Fruit fly (Drosophila melanogaster) whole organism, prepupa: Measurements from ENCODE around the gene CG32719.

Experiments
- Blimp-1 ChIP-seq: fragments of 200-800 bp; sonication (Bioruptor generic); optimal IDR thresholded peaks from 3 replicates; lab custom pipeline; 2017; ENCODE audit warnings: missing biosample characterization, missing genetic modification characterization, mild to moderate bottlenecking, moderate library complexity, missing genetic modification reagents
- CG10631 ChIP-seq: fragments of 200-800 bp; sonication (Bioruptor generic); optimal IDR thresholded peaks from 2 replicates; lab custom pipeline; 2016; ENCODE audit warnings: missing biosample characterization, missing genetic modification characterization
- CG11762 ChIP-seq: fragments of 200-800 bp; sonication (Bioruptor generic); optimal IDR thresholded peaks from 3 replicates; lab custom pipeline; 2016; ENCODE audit warnings: missing biosample characterization, missing genetic modification characterization; ENCODE audit not compliant: insufficient read depth
- CG11902 ChIP-seq: fragments of 200-800 bp; sonication (Bioruptor generic); optimal IDR thresholded peaks from 3 replicates; lab custom pipeline; 2016; ENCODE audit warnings: missing biosample characterization, missing genetic modification characterization
- CG15336 ChIP-seq: fragments of 200-800 bp; sonication (Bioruptor generic); IDR thresholded peaks from 2 replicates; pipeline ENCODE4 v1.3.6; 2022; ENCODE audit warnings: missing biosample characterization, missing genetic modification characterization
- CG16779 ChIP-seq: fragments of 200-800 bp; sonication (Bioruptor generic); optimal IDR thresholded peaks from 3 replicates; lab custom pipeline; 2017; ENCODE audit warnings: missing biosample characterization, mild to moderate bottlenecking, missing genetic modification characterization
- CG31627 ChIP-seq: fragments of 200-800 bp; sonication (Bioruptor generic); optimal IDR thresholded peaks from 3 replicates; lab custom pipeline; 2016; ENCODE audit warnings: missing biosample characterization, missing genetic modification characterization
- CG3919 ChIP-seq: fragments of 200-800 bp; sonication (Bioruptor generic); optimal IDR thresholded peaks from 3 replicates; lab custom pipeline; 2016; ENCODE audit warnings: missing biosample characterization, missing genetic modification characterization
- CG6163 ChIP-seq: fragments of 200-800 bp; sonication (Bioruptor generic); IDR thresholded peaks from 3 replicates; pipeline ENCODE4 v1.3.6; 2022; ENCODE audit warnings: missing biosample characterization, missing genetic modification characterization
- CG6792 ChIP-seq: fragments of 200-800 bp; sonication (Bioruptor generic); optimal IDR thresholded peaks from 3 replicates; lab custom pipeline; 2016; ENCODE audit warnings: missing biosample characterization, missing genetic modification characterization
- CG6808 ChIP-seq: fragments of 200-800 bp; sonication (Bioruptor generic); optimal IDR thresholded peaks from 3 replicates; lab custom pipeline; 2017; ENCODE audit warnings: missing biosample characterization, missing genetic modification characterization, mild to moderate bottlenecking, moderate library complexity, missing genetic modification reagents
- CG6854 ChIP-seq: fragments of 200-800 bp; sonication (Bioruptor generic); optimal IDR thresholded peaks from 2 replicates; lab custom pipeline; 2017; ENCODE audit warnings: missing biosample characterization, mild to moderate bottlenecking, missing genetic modification characterization
- CG7368 ChIP-seq: fragments of 200-800 bp; sonication (Bioruptor generic); optimal IDR thresholded peaks from 3 replicates; lab custom pipeline; 2016; ENCODE audit warnings: missing biosample characterization, missing genetic modification characterization
- CG8119 ChIP-seq: fragments of 200-800 bp; sonication (Bioruptor generic); IDR thresholded peaks from 3 replicates; pipeline ENCODE4 v1.3.6; 2022; ENCODE audit warnings: missing biosample characterization, missing genetic modification characterization
- CG8632 ChIP-seq: fragments of 200-800 bp; sonication (Bioruptor generic); optimal IDR thresholded peaks from 3 replicates; lab custom pipeline; 2016; ENCODE audit warnings: missing biosample characterization, missing genetic modification characterization
- Eip75B ChIP-seq: fragments of 200-800 bp; sonication (Bioruptor generic); optimal IDR thresholded peaks from 3 replicates; lab custom pipeline; 2016; ENCODE audit warnings: missing biosample characterization, missing genetic modification characterization
- Eip93F ChIP-seq: fragments of 200-800 bp; sonication (Bioruptor generic); optimal IDR thresholded peaks from 2 replicates; lab custom pipeline; 2016; ENCODE audit warnings: missing biosample characterization, mild to moderate bottlenecking, missing genetic modification characterization
- Ets96B ChIP-seq: fragments of 200-800 bp; optimal IDR thresholded peaks from 2 replicates; lab custom pipeline; 2019; ENCODE audit warnings: missing biosample characterization, mild to moderate bottlenecking, missing genetic modification characterization, moderate library complexity
- Hr38 ChIP-seq: sonication (Bioruptor generic); optimal IDR thresholded peaks from 2 replicates; lab custom pipeline; 2016; ENCODE audit warnings: missing biosample characterization, missing genetic modification characterization
- Lpt ChIP-seq: fragments of 200-800 bp; sonication (Bioruptor generic); optimal IDR thresholded peaks from 3 replicates; lab custom pipeline; 2016; ENCODE audit warnings: missing biosample characterization, missing genetic modification characterization
- Smox ChIP-seq: fragments of 200-800 bp; sonication (Bioruptor generic); optimal IDR thresholded peaks from 3 replicates; lab custom pipeline; 2016; ENCODE audit warnings: missing biosample characterization, missing genetic modification characterization
- Sox102F ChIP-seq: fragments of 200-800 bp; sonication (Bioruptor generic); optimal IDR thresholded peaks from 2 replicates; lab custom pipeline; 2016; ENCODE audit warnings: missing biosample characterization, mild to moderate bottlenecking, missing genetic modification characterization
- Sox14 ChIP-seq: fragments of 200-800 bp; sonication (Bioruptor generic); optimal IDR thresholded peaks from 3 replicates; lab custom pipeline; 2016; ENCODE audit warnings: missing biosample characterization, missing genetic modification characterization
- Sox15 ChIP-seq: fragments of 200-800 bp; sonication (Bioruptor generic); optimal IDR thresholded peaks from 3 replicates; lab custom pipeline; 2016; ENCODE audit warnings: missing biosample characterization, missing genetic modification characterization
- achi ChIP-seq: fragments of 200-800 bp; sonication (Bioruptor generic); optimal IDR thresholded peaks from 3 replicates; lab custom pipeline; 2016; ENCODE audit warnings: missing biosample characterization, missing genetic modification characterization
- acj6 ChIP-seq: fragments of 200-800 bp; sonication (Bioruptor generic); optimal IDR thresholded peaks from 3 replicates; lab custom pipeline; 2016; ENCODE audit warnings: missing biosample characterization, missing genetic modification characterization
- cyc ChIP-seq: fragments of 200-800 bp; sonication (Bioruptor generic); optimal IDR thresholded peaks from 3 replicates; lab custom pipeline; 2016; ENCODE audit warnings: missing biosample characterization, missing genetic modification characterization
- dac ChIP-seq: fragments of 200-800 bp; sonication (Bioruptor generic); optimal IDR thresholded peaks from 2 replicates; lab custom pipeline; 2017; ENCODE audit warnings: missing biosample characterization, mild to moderate bottlenecking, missing genetic modification characterization
- dsx ChIP-seq: fragments of 200-800 bp; optimal IDR thresholded peaks from 3 replicates; lab custom pipeline; 2019; ENCODE audit warnings: missing biosample characterization, mild to moderate bottlenecking, missing genetic modification characterization, moderate library complexity; ENCODE audit not compliant: poor library complexity, severe bottlenecking
- eg ChIP-seq: fragments of 200-800 bp; sonication (Bioruptor generic); IDR thresholded peaks from 3 replicates; pipeline ENCODE4 v1.3.6; 2022; ENCODE audit warnings: missing biosample characterization, missing genetic modification characterization
- esn ChIP-seq: fragments of 200-800 bp; sonication (Bioruptor generic); optimal IDR thresholded peaks from 2 replicates; lab custom pipeline; 2016; ENCODE audit warnings: missing biosample characterization, mild to moderate bottlenecking, missing genetic modification characterization, moderate library complexity
- fd59A ChIP-seq: fragments of 200-800 bp; sonication (Bioruptor generic); optimal IDR thresholded peaks from 2 replicates; lab custom pipeline; 2017; ENCODE audit warnings: missing biosample characterization, mild to moderate bottlenecking, missing genetic modification characterization, missing genetic modification reagents
- fd85E ChIP-seq: fragments of 200-800 bp; sonication (Bioruptor generic); optimal IDR thresholded peaks from 3 replicates; lab custom pipeline; 2016; ENCODE audit warnings: missing biosample characterization, missing genetic modification characterization
- fkh ChIP-seq: fragments of 200-800 bp; sonication (Bioruptor generic); optimal IDR thresholded peaks from 3 replicates; lab custom pipeline; 2017; ENCODE audit warnings: missing biosample characterization, mild to moderate bottlenecking, missing genetic modification characterization, moderate library complexity
- net ChIP-seq: fragments of 200-800 bp; sonication (Bioruptor generic); optimal IDR thresholded peaks from 3 replicates; lab custom pipeline; 2016; ENCODE audit warnings: missing biosample characterization, missing genetic modification characterization
- salr ChIP-seq, 2 experiments: fragments of 200-800 bp; sonication (Bioruptor generic); optimal IDR thresholded peaks; 3 replicates each; lab custom pipeline; 2016 to 2018; ENCODE audit warnings: missing biosample characterization in 2 of 2, missing genetic modification characterization in 2 of 2, mild to moderate bottlenecking in 1 of 2

Gene CG32719

DNA sequence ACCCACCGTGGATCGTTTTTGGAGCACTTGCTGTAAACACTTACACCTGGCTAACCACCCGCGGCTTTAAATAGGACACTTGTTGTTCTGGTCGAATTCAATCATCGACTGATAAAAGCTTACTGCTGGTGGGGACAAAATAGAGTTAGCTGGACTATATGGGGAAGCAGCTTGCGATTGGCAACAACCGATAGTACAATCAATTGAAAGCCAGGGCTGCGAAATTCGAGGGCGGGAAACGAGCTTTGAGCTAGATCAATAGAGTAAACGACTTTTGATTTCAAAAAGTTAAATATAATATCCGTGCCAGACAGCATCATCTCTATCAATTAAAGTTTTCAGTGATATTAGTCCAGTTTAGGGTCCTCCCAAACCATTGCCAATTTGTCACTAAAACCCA lies at the start of gene CG32719:
Gene CG32719, minus strand, starts transcription at position 101 of the 400 bp plus-strand sequence.
- no peak for TF ChIP-seq acj6 (GFP tag; lab: Kevin White, UChicago)
- no peak for TF ChIP-seq dsx (GFP tag; lab: Kevin White, UChicago)
- no peak for TF ChIP-seq CG16779 (tag; lab: Kevin White, UChicago)
- TF ChIP-seq Sox15, result no peak
- no peak for TF ChIP-seq CG7368 (GFP tag; lab: Kevin White, UChicago)
- no peak for TF ChIP-seq CG6163
- no peak for TF ChIP-seq esn (GFP tag; lab: Kevin White, UChicago)
- TF ChIP-seq Hr38 (GFP tag; lab: Kevin White, UChicago), result no peak
- TF ChIP-seq Lpt (GFP tag; lab: Kevin White, UChicago), result no peak
- no peak for TF ChIP-seq CG6808 (GFP tag; lab: Kevin White, UChicago)
- TF ChIP-seq fkh (GFP tag; lab: Kevin White, UChicago), result no peak

DNA sequence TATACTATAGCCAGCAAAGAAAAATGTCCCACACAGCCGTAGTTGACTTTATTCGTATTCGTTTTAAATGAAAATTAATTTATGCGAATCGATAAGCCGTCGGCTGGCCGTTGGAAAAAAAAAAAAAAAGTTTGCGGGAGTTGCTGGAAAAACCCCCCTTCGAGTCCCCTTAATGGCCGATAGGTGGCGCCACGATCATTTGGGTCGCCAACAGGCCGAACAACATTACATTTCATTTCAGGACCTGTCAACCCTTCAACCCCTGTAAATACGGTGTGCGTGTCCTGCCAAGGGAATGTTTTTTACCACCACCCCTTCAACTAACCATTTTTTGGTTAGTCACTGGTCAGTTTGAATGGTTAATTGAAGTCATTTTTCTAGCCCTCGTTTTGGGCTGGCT lies 45.3 kb upstream of the CG32719 start:
- TF ChIP-seq Sox102F (GFP tag; lab: Kevin White, UChicago), result no peak
- TF ChIP-seq acj6 (GFP tag; lab: Kevin White, UChicago), result no peak
- TF ChIP-seq fd59A (GFP tag; lab: Kevin White, UChicago), result no peak
- no peak for TF ChIP-seq CG15336 (GFP tag; lab: Robert Waterston, UW)
- TF ChIP-seq Eip93F (GFP tag; lab: Kevin White, UChicago), result no peak
- TF ChIP-seq CG10631 (GFP tag; lab: Kevin White, UChicago), result no peak
- TF ChIP-seq eg (GFP tag; lab: Robert Waterston, UW), result no peak
- TF ChIP-seq achi (GFP tag; lab: Kevin White, UChicago), result no peak
- no peak for TF ChIP-seq CG11902 (GFP tag; lab: Kevin White, UChicago)
- TF ChIP-seq CG6854, result no peak
- no peak for TF ChIP-seq Blimp-1 (GFP tag; lab: Kevin White, UChicago)
- no peak for TF ChIP-seq cyc (GFP tag; lab: Kevin White, UChicago)
- no peak for TF ChIP-seq Smox (GFP tag; lab: Kevin White, UChicago)
- no peak for TF ChIP-seq net (GFP tag; lab: Kevin White, UChicago)
- TF ChIP-seq Ets96B (tag; lab: Kevin White, UChicago), result no peak
- TF ChIP-seq dsx (GFP tag; lab: Kevin White, UChicago), result no peak
- TF ChIP-seq CG8632 (GFP tag; lab: Kevin White, UChicago), result no peak

DNA sequence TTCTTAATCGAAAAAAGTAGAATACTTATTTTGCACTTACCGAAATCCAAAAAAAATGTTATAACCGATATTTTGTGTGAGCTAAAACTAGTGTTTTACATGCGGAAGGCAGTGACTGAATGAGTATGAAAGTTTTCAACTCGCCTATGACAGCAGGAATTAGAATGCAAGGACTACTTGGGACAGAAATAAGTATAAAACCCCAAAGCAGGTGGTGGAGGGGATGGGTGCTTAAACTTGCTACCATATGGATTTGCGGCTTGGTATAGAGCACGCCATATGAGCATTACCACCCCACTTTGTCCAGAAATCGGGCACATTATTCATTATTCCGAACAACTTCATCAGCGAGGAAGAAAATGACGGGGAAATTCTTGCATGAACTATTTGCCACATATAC lies 38.2 kb upstream of the CG32719 start, which contains the start of gene CG12689:
Gene CG12689, minus strand, starts transcription at position 101 of the 400 bp plus-strand sequence.
- no peak for TF ChIP-seq dac (GFP tag; lab: Kevin White, UChicago)
- no peak for TF ChIP-seq CG11762 (GFP tag; lab: Kevin White, UChicago)
- no peak for TF ChIP-seq fd85E (GFP tag; lab: Kevin White, UChicago)
- TF ChIP-seq Sox15, result no peak
- no peak for TF ChIP-seq Sox14 (GFP tag; lab: Kevin White, UChicago)
- no peak for TF ChIP-seq esn (GFP tag; lab: Kevin White, UChicago)
- TF ChIP-seq net (GFP tag; lab: Kevin White, UChicago), result no peak
- no peak for TF ChIP-seq CG6808 (GFP tag; lab: Kevin White, UChicago)
- TF ChIP-seq CG6792 (GFP tag; lab: Kevin White, UChicago), result no peak
- no peak for TF ChIP-seq CG3919 (GFP tag; lab: Kevin White, UChicago)
- no peak for TF ChIP-seq CG31627 (GFP tag; lab: Kevin White, UChicago)
- TF ChIP-seq Eip75B (GFP tag; lab: Kevin White, UChicago), result no peak
- TF ChIP-seq CG11902 (GFP tag; lab: Kevin White, UChicago), result no peak
- TF ChIP-seq CG8632 (GFP tag; lab: Kevin White, UChicago), result no peak
- no peak for TF ChIP-seq salr (GFP tag; optimal IDR thresholded peaks at IDR 0.05; lab: Kevin White, UChicago)
- TF ChIP-seq fd59A (GFP tag; lab: Kevin White, UChicago), result no peak
- no peak for TF ChIP-seq CG8119 (GFP tag; lab: Robert Waterston, UW)
